Fruit fly (Drosophila melanogaster) whole organism, wandering third instar larva: ENCODE data around the gene Acp29AB.

Experiments used
- HLH106 ChIP-seq: fragments of 200-800 bp; optimal IDR thresholded peaks from 3 replicates; lab custom pipeline; 2019; ENCODE audit warnings: missing biosample characterization, mild to moderate bottlenecking, missing genetic modification characterization, moderate library complexity
- Hr78 ChIP-seq: fragments of >200 bp; optimal IDR thresholded peaks from 2 replicates; lab custom pipeline; 2017; ENCODE audit warnings: missing biosample characterization, missing genetic modification characterization
- dmrt93B ChIP-seq: fragments of 200-800 bp; sonication (Bioruptor generic); optimal IDR thresholded peaks from 2 replicates; lab custom pipeline; 2018; ENCODE audit warnings: missing biosample characterization, mild to moderate bottlenecking, missing genetic modification characterization
- fru ChIP-seq: fragments of 200-800 bp; sonication (Bioruptor generic); optimal IDR thresholded peaks from 3 replicates; lab custom pipeline; 2016; ENCODE audit warnings: missing biosample characterization, mild to moderate bottlenecking, missing genetic modification characterization
- lola ChIP-seq: fragments of >200 bp; optimal IDR thresholded peaks from 2 replicates; lab custom pipeline; 2017; ENCODE audit warnings: missing biosample characterization, missing genetic modification characterization
- usp ChIP-seq: fragments of >200 bp; optimal IDR thresholded peaks from 2 replicates; lab custom pipeline; 2017; ENCODE audit warnings: missing biosample characterization, missing genetic modification characterization

- TF ChIP-seq usp (GFP tag; lab: Kevin White, UChicago): no peak
- TF ChIP-seq lola (GFP tag; lab: Kevin White, UChicago): no peak
- no peak for TF ChIP-seq Hr78 (GFP tag; lab: Kevin White, UChicago)
- no peak for TF ChIP-seq HLH106 (tag; lab: Kevin White, UChicago)
- no peak for TF ChIP-seq dmrt93B (GFP tag; lab: Kevin White, UChicago)
- TF ChIP-seq fru (GFP tag; lab: Kevin White, UChicago): no peak
Measured at dm6 chr2L:8442147-8442546, 49.1 kb upstream of the Acp29AB start, which contains the start of gene CG31897.
